Worm (Caenorhabditis elegans) whole organism, young adult: ENCODE measurements around the gene ZK185.3.

ENCODE experiments used
- C06A6.2 ChIP-seq: fragments of 200-800 bp; sonication (Bioruptor generic); conservative IDR thresholded peaks from 2 replicates; pipeline ENCODE4 v1.3.6; 2022; ENCODE audit warnings: missing genetic modification characterization, missing compliant biosample characterization
- D2030.7 ChIP-seq: fragments of 200-800 bp; sonication (Bioruptor generic); IDR thresholded peaks from 2 replicates; pipeline ENCODE4 v1.3.6; 2022; ENCODE audit warnings: missing genetic modification reagents, missing genetic modification characterization, missing compliant biosample characterization
- F22D6.2 ChIP-seq: sonication (generic microtip); optimal IDR thresholded peaks from 2 replicates; lab custom pipeline; 2016; ENCODE audit warnings: mild to moderate bottlenecking, missing genetic modification characterization, missing compliant biosample characterization
- F39B2.1 ChIP-seq: fragments of 200-800 bp; sonication (Bioruptor generic); IDR thresholded peaks from 2 replicates; pipeline ENCODE4 v1.3.6; 2022; ENCODE audit warnings: missing genetic modification reagents, missing genetic modification characterization, missing compliant biosample characterization
- F55B11.4 ChIP-seq: sonication (generic microtip); optimal IDR thresholded peaks from 2 replicates; lab custom pipeline; 2016; ENCODE audit warnings: missing compliant biosample characterization, missing genetic modification characterization, borderline replicate concordance; ENCODE audit not compliant: insufficient read depth
- F57A8.1 ChIP-seq: fragments of 200-800 bp; sonication (Bioruptor generic); optimal IDR thresholded peaks from 2 replicates; lab custom pipeline; 2018; ENCODE audit warnings: mild to moderate bottlenecking, missing genetic modification characterization, moderate library complexity, missing compliant biosample characterization
- K11D2.4 ChIP-seq: fragments of 200-800 bp; sonication (Bioruptor generic); IDR thresholded peaks from 2 replicates; pipeline ENCODE4 v1.3.6; 2022; ENCODE audit warnings: missing genetic modification reagents, missing genetic modification characterization, missing compliant biosample characterization
- K12H6.12 ChIP-seq: fragments of 200-800 bp; sonication (Bioruptor generic); optimal IDR thresholded peaks from 2 replicates; lab custom pipeline; 2018; ENCODE audit warnings: mild to moderate bottlenecking, missing genetic modification characterization, missing compliant biosample characterization
- Y53G8AR.9 ChIP-seq: fragments of 200-800 bp; sonication (Bioruptor generic); conservative IDR thresholded peaks from 2 replicates; pipeline ENCODE4 v1.3.6; 2022; ENCODE audit warnings: missing genetic modification reagents, missing genetic modification characterization, missing compliant biosample characterization
- Y56A3A.18 ChIP-seq: fragments of 200-800 bp; sonication (Bioruptor generic); IDR thresholded peaks from 2 replicates; pipeline ENCODE4 v1.3.6; 2022; ENCODE audit warnings: missing genetic modification reagents, missing genetic modification characterization, missing compliant biosample characterization
- Y95B8A.8 ChIP-seq: fragments of 200-800 bp; sonication (Bioruptor generic); IDR thresholded peaks from 2 replicates; pipeline ENCODE4 v1.3.6; 2022; ENCODE audit warnings: missing genetic modification reagents, missing genetic modification characterization, missing compliant biosample characterization
- ama-1 ChIP-seq, 3 experiments: fragments of 150-350 bp in 1 of 3; sonication (generic microtip) in 2 of 3; optimal IDR thresholded peaks; 2 replicates each; lab custom pipeline; 2014 to 2018; ENCODE audit warnings: missing biosample characterization in 2 of 3, missing genetic modification characterization in 2 of 3, missing genetic modification reagents in 2 of 3
- attf-3 ChIP-seq: fragments of 200-800 bp; sonication (Bioruptor generic); conservative IDR thresholded peaks from 2 replicates; pipeline ENCODE4 v1.3.6; 2022; ENCODE audit warnings: missing genetic modification reagents, missing genetic modification characterization, missing compliant biosample characterization
- attf-6 ChIP-seq: fragments of 200-800 bp; sonication (Bioruptor generic); IDR thresholded peaks from 2 replicates; pipeline ENCODE4 v1.3.6; 2022; ENCODE audit warnings: missing genetic modification reagents, missing genetic modification characterization, missing compliant biosample characterization
- bed-1 ChIP-seq: fragments of 200-800 bp; sonication (Bioruptor generic); IDR thresholded peaks from 2 replicates; pipeline ENCODE4 v1.3.6; 2022; ENCODE audit warnings: missing genetic modification reagents, missing genetic modification characterization, missing compliant biosample characterization
- cebp-2 ChIP-seq: fragments of 200-800 bp; sonication (Bioruptor generic); IDR thresholded peaks from 2 replicates; pipeline ENCODE4 v1.3.6; 2022; ENCODE audit warnings: missing genetic modification characterization, missing compliant biosample characterization
- ceh-100 ChIP-seq: fragments of 200-800 bp; sonication (Bioruptor generic); IDR thresholded peaks from 2 replicates; pipeline ENCODE4 v1.3.6; 2022; ENCODE audit warnings: missing genetic modification reagents, missing genetic modification characterization, missing compliant biosample characterization
- ceh-27 ChIP-seq: fragments of 200-800 bp; sonication (Bioruptor generic); optimal IDR thresholded peaks from 2 replicates; lab custom pipeline; 2018; ENCODE audit warnings: mild to moderate bottlenecking, missing genetic modification characterization, moderate library complexity, missing compliant biosample characterization
- ceh-40 ChIP-seq: fragments of 200-800 bp; sonication (Bioruptor generic); IDR thresholded peaks from 2 replicates; pipeline ENCODE4 v1.3.6; 2022; ENCODE audit warnings: missing genetic modification characterization, missing compliant biosample characterization
- ceh-58 ChIP-seq: fragments of 200-800 bp; sonication (Bioruptor generic); IDR thresholded peaks from 2 replicates; pipeline ENCODE4 v1.3.6; 2022; ENCODE audit warnings: missing genetic modification characterization, missing compliant biosample characterization
- ceh-91 ChIP-seq: fragments of 200-800 bp; sonication (Bioruptor generic); IDR thresholded peaks from 2 replicates; pipeline ENCODE4 v1.3.6; 2022; ENCODE audit warnings: missing genetic modification reagents, missing genetic modification characterization, missing compliant biosample characterization
- chd-7 ChIP-seq: sonication (generic microtip); optimal IDR thresholded peaks from 2 replicates; lab custom pipeline; 2016; ENCODE audit warnings: mild to moderate bottlenecking, missing genetic modification characterization, moderate library complexity, missing compliant biosample characterization
- egrh-3 ChIP-seq: fragments of 200-800 bp; sonication (Bioruptor generic); IDR thresholded peaks from 2 replicates; pipeline ENCODE4 v1.3.6; 2022; ENCODE audit warnings: missing genetic modification reagents, missing genetic modification characterization, missing compliant biosample characterization
- ekl-4 ChIP-seq: fragments of 200-800 bp; sonication (Bioruptor generic); IDR thresholded peaks from 2 replicates; pipeline ENCODE4 v1.3.6; 2022; ENCODE audit warnings: missing genetic modification reagents, missing genetic modification characterization, missing compliant biosample characterization
- hlh-12 ChIP-seq: sonication (generic microtip); optimal IDR thresholded peaks from 2 replicates; lab custom pipeline; 2016; ENCODE audit warnings: missing genetic modification characterization, missing compliant biosample characterization
- let-526 ChIP-seq: fragments of 200-800 bp; sonication (Bioruptor generic); IDR thresholded peaks from 2 replicates; pipeline ENCODE4 v1.3.6; 2022; ENCODE audit warnings: missing genetic modification reagents, missing genetic modification characterization, missing compliant biosample characterization
- lin-40 ChIP-seq: sonication (generic microtip); optimal IDR thresholded peaks from 2 replicates; lab custom pipeline; 2016; ENCODE audit warnings: missing genetic modification characterization, mild to moderate bottlenecking, missing compliant biosample characterization, missing genotype, missing genetic modification reagents
- madf-3 ChIP-seq: fragments of 200-800 bp; sonication (Bioruptor generic); IDR thresholded peaks from 2 replicates; pipeline ENCODE4 v1.3.6; 2022; ENCODE audit warnings: missing genetic modification reagents, missing genetic modification characterization, missing compliant biosample characterization
- madf-6 ChIP-seq: fragments of 200-800 bp; sonication (Bioruptor generic); IDR thresholded peaks from 2 replicates; pipeline ENCODE4 v1.3.6; 2022; ENCODE audit warnings: missing genetic modification reagents, missing genetic modification characterization, missing compliant biosample characterization
- nfya-2 ChIP-seq: fragments of 200-800 bp; sonication (Bioruptor generic); IDR thresholded peaks from 2 replicates; pipeline ENCODE4 v1.3.6; 2022; ENCODE audit warnings: missing genetic modification reagents, missing genetic modification characterization, missing compliant biosample characterization
- nhr-120 ChIP-seq: fragments of 200-800 bp; sonication (Bioruptor generic); IDR thresholded peaks from 2 replicates; pipeline ENCODE4 v1.3.6; 2022; ENCODE audit warnings: missing genetic modification characterization, missing compliant biosample characterization
- nhr-80 ChIP-seq: sonication (generic microtip); optimal IDR thresholded peaks from 2 replicates; lab custom pipeline; 2016; ENCODE audit warnings: missing genetic modification characterization, missing compliant biosample characterization
- repo-1 ChIP-seq: sonication (generic microtip); optimal IDR thresholded peaks from 2 replicates; lab custom pipeline; 2017; ENCODE audit warnings: mild to moderate bottlenecking, missing genetic modification characterization, missing compliant biosample characterization
- sdz-38 ChIP-seq: sonication (generic microtip); optimal IDR thresholded peaks from 2 replicates; lab custom pipeline; 2016; ENCODE audit warnings: missing genotype, missing genetic modification characterization, missing compliant biosample characterization
- tbx-9 ChIP-seq: sonication (generic microtip); optimal IDR thresholded peaks from 2 replicates; lab custom pipeline; 2016; ENCODE audit warnings: borderline replicate concordance, missing genetic modification characterization, inconsistent platforms, missing compliant biosample characterization
- unc-130 ChIP-seq: sonication (generic microtip); optimal IDR thresholded peaks from 2 replicates; lab custom pipeline; 2016; ENCODE audit warnings: missing genetic modification reagents, missing genetic modification characterization, missing compliant biosample characterization
- unc-62 ChIP-seq: fragments of 150-350 bp; optimal IDR thresholded peaks from 2 replicates; lab custom pipeline; 2014; ENCODE audit warnings: missing biosample characterization, missing genetic modification reagents, missing genetic modification characterization
- zfh-2 ChIP-seq: fragments of 200-800 bp; sonication (Bioruptor generic); conservative IDR thresholded peaks from 2 replicates; pipeline ENCODE4 v1.3.6; 2022; ENCODE audit warnings: missing genetic modification reagents, missing genetic modification characterization, missing compliant biosample characterization
- ztf-28 ChIP-seq: fragments of 200-800 bp; sonication (Bioruptor generic); IDR thresholded peaks from 2 replicates; pipeline ENCODE4 v1.3.6; 2022; ENCODE audit warnings: missing genetic modification reagents, missing genetic modification characterization, missing compliant biosample characterization

The ZK185.3 gene

ce11 chrIV:4523461-4523860, 6.8 kb downstream of the ZK185.3 start:
- peak; percentile 73; the same call in 1 of the 2 replicates for TF ChIP-seq zfh-2 (GFP tag; lab: Robert Waterston, UW)
- no peak for TF ChIP-seq attf-3
- peak; percentile 54; the same call in 1 of the 2 replicates for TF ChIP-seq egrh-3 (GFP tag; lab: Robert Waterston, UW)
- TF ChIP-seq, all 124 proteins: peak for 2

DNA sequence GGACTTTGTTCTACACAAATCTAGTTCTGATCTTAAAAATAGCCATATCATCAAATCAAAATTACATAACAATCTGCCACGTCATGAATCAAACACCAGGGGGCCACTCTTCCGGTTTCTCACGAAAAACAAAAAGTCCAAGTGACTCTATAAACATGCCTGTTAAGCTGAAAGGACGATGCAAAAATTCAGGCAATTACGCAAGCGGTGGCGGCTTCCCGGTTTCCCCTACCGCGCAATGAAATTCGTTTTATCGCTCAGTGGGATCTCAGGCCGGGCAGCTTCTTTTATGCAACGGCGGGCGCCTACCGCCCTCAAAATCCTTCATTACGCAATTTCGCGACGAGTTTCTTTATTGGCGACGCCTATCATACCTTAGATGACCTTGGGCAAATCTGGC, 10.5 kb downstream of the ZK185.3 start:
- TF ChIP-seq bed-1 (GFP tag; lab: Robert Waterston, UW) (no peak), zfh-2 (GFP tag; lab: Robert Waterston, UW) (0 out of 2 replicates have a peak, but pooled peaks have one; percentile 20)
- TF ChIP-seq, all 124 proteins: peak for 1

ce11 chrIV:4518111-4518510, 12.1 kb downstream of the ZK185.3 start:
- TF ChIP-seq nhr-120 = no peak
- no peak for TF ChIP-seq Y53G8AR.9 (GFP tag; lab: Robert Waterston, UW)
- no peak for TF ChIP-seq hlh-12 (tag; lab: Kevin White, UChicago)
- TF ChIP-seq ama-1 (optimal IDR thresholded peaks at IDR 0.05; lab: Kevin White, UChicago) = no peak
- no peak for TF ChIP-seq ama-1 (GFP tag; optimal IDR thresholded peaks at IDR 0.05; lab: Kevin White, UChicago)
- no peak for TF ChIP-seq attf-6 (GFP tag; lab: Robert Waterston, UW)
- no peak for TF ChIP-seq madf-6 (GFP tag; lab: Robert Waterston, UW)

- 0 out of 2 replicates have a peak, but pooled peaks have one; percentile 42 for TF ChIP-seq madf-3 (GFP tag; lab: Robert Waterston, UW)
- TF ChIP-seq D2030.7 (GFP tag; lab: Robert Waterston, UW) = no peak
- no peak for TF ChIP-seq chd-7 (tag; lab: Kevin White, UChicago)
- TF ChIP-seq F55B11.4 (tag; lab: Kevin White, UChicago) = no peak
- TF ChIP-seq ceh-40 = no peak
- no peak for TF ChIP-seq unc-130 (GFP tag; lab: Kevin White, UChicago)
- TF ChIP-seq K11D2.4 (GFP tag; lab: Robert Waterston, UW) = no peak
- no peak for TF ChIP-seq ceh-91 (GFP tag; lab: Robert Waterston, UW)
Observed at ce11 chrIV:4517066-4517465, 13.2 kb downstream of the ZK185.3 start, which contains the start of gene ZK180.5. Gene ZK180.5 (minus strand): TSS chrIV:4517166.

DNA sequence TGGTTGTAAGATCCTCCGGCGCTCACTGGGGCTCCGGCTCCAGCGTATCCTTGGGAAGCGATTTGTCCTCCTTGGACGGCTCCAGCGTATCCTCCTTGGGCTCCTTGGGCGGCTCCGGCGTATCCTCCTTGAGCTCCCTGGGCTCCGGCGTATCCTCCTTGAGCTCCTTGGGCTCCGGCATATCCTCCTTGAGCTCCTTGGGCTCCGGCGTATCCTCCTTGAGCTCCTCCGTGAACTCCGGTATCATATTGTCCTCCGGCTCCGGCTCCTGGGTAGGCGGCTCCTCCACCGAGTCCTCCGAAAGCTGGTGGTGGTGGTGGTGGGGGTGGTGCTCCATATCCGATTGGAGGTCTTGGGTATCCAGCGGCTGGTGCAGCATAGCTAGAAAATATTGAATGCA, 13.8 kb downstream of the ZK185.3 start:
- no peak for TF ChIP-seq ceh-58 (GFP tag; lab: Robert Waterston, UW)
- TF ChIP-seq egrh-3 (GFP tag; lab: Robert Waterston, UW) = peak; percentile 79
- TF ChIP-seq zfh-2 (GFP tag; lab: Robert Waterston, UW) = peak; percentile 45

DNA sequence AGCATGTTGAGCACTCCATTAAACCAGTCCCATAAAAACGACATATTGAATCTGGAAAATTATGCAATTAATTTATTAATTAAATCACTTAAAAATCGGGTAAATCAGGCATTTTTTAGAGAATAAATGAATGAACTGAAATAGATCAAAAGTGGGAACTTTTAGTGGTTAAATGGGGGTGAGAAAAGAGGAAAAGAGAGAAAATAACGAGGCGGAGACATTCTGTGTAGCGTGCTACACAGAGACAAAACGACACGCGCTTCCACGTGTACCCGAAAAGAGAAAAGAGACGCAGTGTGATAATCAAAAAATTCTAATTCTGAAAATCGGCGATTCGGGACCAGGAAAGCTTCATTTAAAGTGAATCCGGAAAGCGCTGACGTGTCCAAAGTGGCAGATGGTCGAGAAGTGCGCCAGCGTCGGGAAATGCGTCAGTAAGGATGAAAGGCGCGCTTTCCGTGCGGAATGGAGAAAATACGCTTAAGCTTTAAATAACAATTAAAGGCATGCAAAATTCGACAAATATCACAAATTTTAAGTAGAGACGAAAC, 16.9 kb downstream of the ZK185.3 start, which contains the start of gene sar-1:
Gene sar-1, minus strand, starts transcription at position 51 of the 551 bp plus-strand sequence.
- TF ChIP-seq ekl-4 (GFP tag; lab: Robert Waterston, UW) (peak; percentile 68), F22D6.2 (tag; lab: Kevin White, UChicago) (peak; percentile 32), Y95B8A.8 (GFP tag; lab: Robert Waterston, UW) (no peak), ceh-100 (GFP tag; lab: Robert Waterston, UW) (peak; percentile 56; the same call in 1 of the 2 replicates), let-526 (0 out of 2 replicates have a peak, but pooled peaks have one; percentile 7), K12H6.12 (tag; lab: Kevin White, UChicago) (peak; percentile 57), F57A8.1 (no peak), ztf-28 (GFP tag; lab: Robert Waterston, UW) (no peak), Y56A3A.18 (GFP tag; lab: Robert Waterston, UW) (peak; percentile 40; the same call in 1 of the 2 replicates), C06A6.2 (0 out of 2 replicates have a peak, but pooled peaks have one; percentile 34), ceh-27 (GFP tag; lab: Kevin White, UChicago) (peak; percentile 16), tbx-9 (no peak), F39B2.1 (GFP tag; lab: Robert Waterston, UW) (no peak), lin-40 (tag; lab: Kevin White, UChicago) (peak; percentile 86), sdz-38 (tag; lab: Kevin White, UChicago) (no peak), cebp-2 (GFP tag; lab: Robert Waterston, UW) (no peak), nhr-80 (tag; lab: Kevin White, UChicago) (peak; percentile 65), ceh-91 (GFP tag; lab: Robert Waterston, UW) (0 out of 2 replicates have a peak, but pooled peaks have one; percentile 43), unc-62 (GFP tag; lab: Kevin White, UChicago) (no peak), repo-1 (tag; lab: Kevin White, UChicago) (peak; percentile 39), nhr-120 (no peak), nfya-2 (GFP tag; lab: Robert Waterston, UW) (no peak)
